Worm (Caenorhabditis elegans): ENCODE results near the gene srh-35.

The srh-35 gene

ce11 chrV:494284-494683, 45.3 kb upstream of the srh-35 start, which contains the start of gene nhr-131 (continued):
- peak; percentile 36 for TF ChIP-seq mes-2 (tag; optimal IDR thresholded peaks at IDR 0.05; ENCODE audit: poor library complexity, severe bottlenecking)
- TF ChIP-seq ces-1 (GFP tag; optimal IDR thresholded peaks at IDR 0.05) = no peak
- TF ChIP-seq Y105C5A.15 (GFP tag; IDR thresholded peaks at IDR 0.05) = no peak
- no peak for TF ChIP-seq F37D6.2 (tag; optimal IDR thresholded peaks at IDR 0.05)
- no peak for TF ChIP-seq lin-15B (tag; optimal IDR thresholded peaks at IDR 0.05)
- TF ChIP-seq nhr-10 (tag; optimal IDR thresholded peaks at IDR 0.05) = no peak
- no peak for TF ChIP-seq ceh-44 (GFP tag; IDR thresholded peaks at IDR 0.05)
- no peak for TF ChIP-seq fos-1 (tag; optimal IDR thresholded peaks at IDR 0.05)
- TF ChIP-seq Y75B8A.6 (GFP tag; IDR thresholded peaks at IDR 0.05) = no peak
- peak; percentile 36 for TF ChIP-seq nhr-102 (tag; optimal IDR thresholded peaks at IDR 0.05)
- TF ChIP-seq nhr-25 (tag; optimal IDR thresholded peaks at IDR 0.05; ENCODE audit: borderline replicate concordance, insufficient read depth) = no peak
- TF ChIP-seq tra-1 (GFP tag; IDR thresholded peaks at IDR 0.05) = no peak
- no peak for TF ChIP-seq zfp-3 (GFP tag; conservative IDR thresholded peaks at IDR 0.05)
- no peak for TF ChIP-seq ceh-82 (tag; optimal IDR thresholded peaks at IDR 0.05)
- no peak for TF ChIP-seq R02D3.7 (tag; optimal IDR thresholded peaks at IDR 0.05)
- TF ChIP-seq aha-1 (tag) = peak; percentile 38
- TF ChIP-seq T20F7.1 (GFP tag; optimal IDR thresholded peaks at IDR 0.05) = no peak
- TF ChIP-seq madf-5 (GFP tag; IDR thresholded peaks at IDR 0.05) = no peak
- no peak for TF ChIP-seq tag-97 (GFP tag; IDR thresholded peaks at IDR 0.05)
- TF ChIP-seq dmd-8 (GFP tag; IDR thresholded peaks at IDR 0.05) = no peak
- TF ChIP-seq zfp-2 (tag; optimal IDR thresholded peaks at IDR 0.05) = no peak
- no peak for TF ChIP-seq ztf-7 (tag; optimal IDR thresholded peaks at IDR 0.05)
- no peak for TF ChIP-seq gei-8 (GFP tag; optimal IDR thresholded peaks at IDR 0.05)
- TF ChIP-seq mep-1 (tag; optimal IDR thresholded peaks at IDR 0.05) = no peak

DNA sequence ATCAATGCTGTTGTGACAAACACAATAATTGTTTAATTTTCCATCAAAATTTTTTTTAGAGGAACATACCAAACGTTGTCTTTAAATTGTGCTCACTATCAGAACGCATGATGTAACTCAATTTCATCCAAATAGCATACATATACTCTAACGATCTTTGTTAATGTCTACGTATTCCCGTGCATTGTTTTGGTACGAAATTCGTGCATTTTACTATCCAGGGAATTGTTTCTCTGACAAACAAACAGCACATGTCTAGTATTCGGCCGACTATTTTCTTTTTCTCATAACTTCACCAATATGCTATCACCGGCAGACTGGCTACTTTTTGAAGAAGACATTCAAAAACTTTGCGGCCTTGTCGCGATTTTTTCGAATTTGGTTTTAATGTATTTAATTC, 42.4 kb upstream of the srh-35 start, which contains the start of gene str-196:
str-196 (plus strand) TSS at position 301 of the 400 bp plus-strand sequence.
- no peak for TF ChIP-seq nhr-111 (GFP tag; optimal IDR thresholded peaks at IDR 0.05)
- TF ChIP-seq ama-1 (optimal IDR thresholded peaks at IDR 0.05) = no peak
- no peak for TF ChIP-seq ztf-11 (tag; optimal IDR thresholded peaks at IDR 0.05)
- TF ChIP-seq saeg-2 (GFP tag; IDR thresholded peaks at IDR 0.05) = no peak
- TF ChIP-seq daf-19 (GFP tag; conservative IDR thresholded peaks at IDR 0.05) = no peak
- TF ChIP-seq lin-29 (GFP tag; IDR thresholded peaks at IDR 0.05) = no peak
- TF ChIP-seq hlh-30 (tag; optimal IDR thresholded peaks at IDR 0.05; ENCODE audit: insufficient read depth) = no peak
- no peak for TF ChIP-seq snpc-4 (tag; optimal IDR thresholded peaks at IDR 0.05)

DNA sequence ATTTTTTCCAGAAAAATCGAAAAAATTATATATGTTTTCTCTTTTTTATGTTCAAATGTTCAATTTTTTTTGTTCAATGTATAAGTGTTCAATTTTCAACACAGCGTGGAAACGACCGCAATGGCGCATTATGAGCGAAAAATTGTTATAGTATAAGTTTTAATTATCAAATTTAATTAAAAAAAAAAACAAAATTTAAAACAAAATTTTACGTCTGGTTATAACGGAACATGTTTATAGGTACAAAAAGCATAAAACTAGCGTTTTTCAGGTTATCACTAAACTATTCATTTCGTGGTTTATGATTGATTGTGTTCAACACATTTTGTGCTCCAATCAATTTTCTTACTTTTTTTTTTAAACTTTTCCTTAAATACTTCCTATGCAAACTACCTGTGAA, 40.3 kb upstream of the srh-35 start, which contains the start of gene nhr-106:
nhr-106 (plus strand) TSS at position 301 of the 400 bp plus-strand sequence.
- TF ChIP-seq pqm-1 (tag; optimal IDR thresholded peaks at IDR 0.05) (peak; percentile 20), lin-13 (GFP tag; optimal IDR thresholded peaks at IDR 0.05) (no peak), dmd-6 (GFP tag; IDR thresholded peaks at IDR 0.05) (peak; percentile 48; the same call in 1 of the 2 replicates), nhr-11 (tag; optimal IDR thresholded peaks at IDR 0.05) (no peak), daf-16 (GFP tag; optimal IDR thresholded peaks at IDR 0.05) (no peak), daf-16 (tag; optimal IDR thresholded peaks at IDR 0.05) (peak; percentile 26), nhr-48 (tag; optimal IDR thresholded peaks at IDR 0.05) (no peak), T20F7.1 (GFP tag; optimal IDR thresholded peaks at IDR 0.05) (no peak), F10B5.3 (tag; optimal IDR thresholded peaks at IDR 0.05) (no peak), nhr-28 (tag; optimal IDR thresholded peaks at IDR 0.05) (peak; percentile 78), zag-1 (tag; optimal IDR thresholded peaks at IDR 0.05) (no peak), hlh-30 (tag; optimal IDR thresholded peaks at IDR 0.05; ENCODE audit: insufficient read depth) (no peak), T26A8.4 (GFP tag; IDR thresholded peaks at IDR 0.05) (no peak), ztf-7 (tag; optimal IDR thresholded peaks at IDR 0.05) (no peak), snpc-1.2 (GFP tag; IDR thresholded peaks at IDR 0.05) (no peak), ctbp-1 (GFP tag; IDR thresholded peaks at IDR 0.05) (no peak), mdt-29 (GFP tag; IDR thresholded peaks at IDR 0.05) (no peak), hif-1 (tag; optimal IDR thresholded peaks at IDR 0.05) (no peak), R02D3.7 (tag; optimal IDR thresholded peaks at IDR 0.05) (no peak), aha-1 (tag) (no peak), ceh-20 (GFP tag; IDR thresholded peaks at IDR 0.05) (no peak), zip-2 (tag; optimal IDR thresholded peaks at IDR 0.05) (no peak), nhr-10 (tag; optimal IDR thresholded peaks at IDR 0.05) (no peak), nhr-25 (tag; optimal IDR thresholded peaks at IDR 0.05; ENCODE audit: borderline replicate concordance, insufficient read depth) (no peak), Y105C5A.15 (GFP tag; IDR thresholded peaks at IDR 0.05) (no peak), zfp-2 (tag; optimal IDR thresholded peaks at IDR 0.05) (no peak), hlh-11 (tag; optimal IDR thresholded peaks at IDR 0.05) (no peak)
